Fruit fly (Drosophila melanogaster): ENCODE results near the gene CG46525.
A peak's percentile ranks its signal among the peaks of the same experiment; 100 is the strongest.

CG46525 gene

DNA sequence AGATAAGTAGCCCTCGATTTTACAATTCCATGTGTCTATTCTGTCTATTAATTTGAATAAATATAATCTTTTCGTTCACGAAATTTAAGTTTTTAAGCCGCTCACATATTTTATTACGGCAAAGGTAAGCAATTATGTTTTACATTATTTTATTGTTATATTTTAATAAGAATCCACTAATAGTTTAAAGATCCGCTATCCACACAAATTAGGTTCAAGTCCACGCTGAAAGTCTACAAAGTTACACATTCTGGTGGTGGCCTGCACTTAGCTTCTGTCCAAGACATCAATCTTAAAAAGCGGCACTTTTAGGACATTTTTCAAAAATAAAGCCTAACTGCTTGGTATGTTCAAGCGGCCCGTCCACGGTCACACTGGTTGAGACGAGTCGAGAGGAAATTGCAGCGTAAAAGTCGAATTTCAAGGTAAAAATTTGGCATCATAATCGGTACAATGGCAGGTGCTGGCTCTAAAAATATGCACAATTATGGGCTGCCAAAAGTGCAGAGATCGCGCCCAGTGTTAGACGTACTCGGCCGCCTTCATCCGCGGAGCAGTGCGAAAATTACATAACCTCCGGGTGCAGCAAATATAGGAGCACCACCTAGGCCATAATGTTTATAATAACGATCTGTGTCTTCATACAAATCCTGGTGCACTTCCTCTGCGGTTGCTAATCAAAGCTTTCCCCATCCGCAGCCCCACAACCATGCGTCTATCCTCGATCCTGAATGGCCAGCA lies at the start of gene CG46525, which contains the start of gene UQCR-Q (continued):
- TF ChIP-seq CG10462 (GFP tag; optimal IDR thresholded peaks at IDR 0.05) (no peak), CG2712 (tag; optimal IDR thresholded peaks at IDR 0.05) (peak; percentile 56), CG17829 (tag; optimal IDR thresholded peaks at IDR 0.05) (peak; percentile 47), nerfin-1 (tag; optimal IDR thresholded peaks at IDR 0.05) (no peak)

DNA sequence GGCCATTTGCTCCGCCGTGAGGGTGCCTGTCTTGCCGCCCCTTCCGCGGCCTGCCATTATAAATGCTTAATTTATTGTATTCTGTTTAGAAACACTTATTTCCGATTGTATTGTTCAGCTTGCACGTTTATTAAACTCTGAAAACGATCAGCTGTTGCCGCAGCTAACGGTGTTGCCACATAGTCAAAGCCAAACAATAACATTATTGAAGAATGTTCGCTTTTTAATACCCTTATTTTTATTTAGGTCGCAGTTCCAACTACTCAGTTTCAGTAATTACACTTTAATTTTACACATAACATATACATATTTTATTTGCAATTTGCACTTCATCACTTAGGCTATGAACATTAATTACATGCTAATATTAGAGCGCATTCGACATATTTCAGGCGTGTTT lies 48.0 kb upstream of the CG46525 start, which contains the start of gene Polr3G:
Polr3G (minus strand) TSS at position 118 of the 400 bp plus-strand sequence.
- TF ChIP-seq CG16815 (GFP tag; optimal IDR thresholded peaks at IDR 0.05) = no peak
- no peak for TF ChIP-seq CG34224 (GFP tag; IDR thresholded peaks at IDR 0.05; ENCODE audit: partially characterized antibody)
- peak; percentile 32 for TF ChIP-seq trem (tag; optimal IDR thresholded peaks at IDR 0.05)
- TF ChIP-seq CG15696 (tag; optimal IDR thresholded peaks at IDR 0.05) = no peak
- no peak for TF ChIP-seq CG5180 (GFP tag; optimal IDR thresholded peaks at IDR 0.05)
- no peak for TF ChIP-seq rib (GFP tag; IDR thresholded peaks at IDR 0.05)
- TF ChIP-seq CG14014 (GFP tag; IDR thresholded peaks at IDR 0.05) = 0 out of 2 replicates have a peak, but pooled peaks have one; percentile 22
- TF ChIP-seq maf-S (GFP tag; optimal IDR thresholded peaks at IDR 0.05) = no peak
- TF ChIP-seq z (GFP tag; IDR thresholded peaks at IDR 0.05) = no peak
- TF ChIP-seq CrebB (tag; optimal IDR thresholded peaks at IDR 0.05) = peak; percentile 7
- TF ChIP-seq knrl (GFP tag; IDR thresholded peaks at IDR 0.05; ENCODE audit: partially characterized antibody) = no peak
- peak; percentile 33 for TF ChIP-seq Nf-YC (tag; optimal IDR thresholded peaks at IDR 0.05)
- no peak for TF ChIP-seq ap (GFP tag; IDR thresholded peaks at IDR 0.05)
- no peak for TF ChIP-seq CG4282 (GFP tag; optimal IDR thresholded peaks at IDR 0.05)
- peak in 1 of 2 experiments; percentile 23 for TF ChIP-seq Pdp1 (GFP tag; optimal IDR thresholded peaks at IDR 0.05)
- no peak for TF ChIP-seq vnd (GFP tag; IDR thresholded peaks at IDR 0.05; ENCODE audit: partially characterized antibody)
- no peak for TF ChIP-seq CG1529 (GFP tag; optimal IDR thresholded peaks at IDR 0.05)
- no peak for TF ChIP-seq scrt (GFP tag; optimal IDR thresholded peaks at IDR 0.05)
- no peak for TF ChIP-seq CG13296 (GFP tag; optimal IDR thresholded peaks at IDR 0.05)
- no peak for TF ChIP-seq CG32767 (GFP tag; IDR thresholded peaks at IDR 0.05)
- TF ChIP-seq D19A (tag; optimal IDR thresholded peaks at IDR 0.05) = peak; percentile 99
- no peak for TF ChIP-seq CG17802 (tag; optimal IDR thresholded peaks at IDR 0.05)
- TF ChIP-seq CG31441 (GFP tag; IDR thresholded peaks at IDR 0.05) = no peak; the same call in 1 of the 2 replicates
- no peak for TF ChIP-seq amos (GFP tag; IDR thresholded peaks at IDR 0.05; ENCODE audit: partially characterized antibody)
- TF ChIP-seq pros (GFP tag; optimal IDR thresholded peaks at IDR 0.05) = no peak
- no peak for TF ChIP-seq lov (optimal IDR thresholded peaks at IDR 0.05)
- no peak for TF ChIP-seq lov (GFP tag; IDR thresholded peaks at IDR 0.05)
- no peak for TF ChIP-seq CG3281 (GFP tag; optimal IDR thresholded peaks at IDR 0.05)
- no peak for TF ChIP-seq zfh2 (GFP tag; optimal IDR thresholded peaks at IDR 0.05)
- TF ChIP-seq fd102C (GFP tag; optimal IDR thresholded peaks at IDR 0.05) = no peak
- no peak for TF ChIP-seq CG17568 (GFP tag; optimal IDR thresholded peaks at IDR 0.05)
- TF ChIP-seq ATbp (GFP tag; optimal IDR thresholded peaks at IDR 0.05) = no peak
- TF ChIP-seq ara (GFP tag; IDR thresholded peaks at IDR 0.05) = no peak
- no peak for TF ChIP-seq CG31224 (GFP tag; IDR thresholded peaks at IDR 0.05)
- no peak for TF ChIP-seq CG3995 (GFP tag; optimal IDR thresholded peaks at IDR 0.05)
- TF ChIP-seq org-1 (GFP tag; optimal IDR thresholded peaks at IDR 0.05) = no peak
- no peak for TF ChIP-seq CG2116 (GFP tag; optimal IDR thresholded peaks at IDR 0.05)
- TF ChIP-seq Sry-β (GFP tag; optimal IDR thresholded peaks at IDR 0.05) = no peak
- no peak for TF ChIP-seq kay (GFP tag; optimal IDR thresholded peaks at IDR 0.05)
- TF ChIP-seq Lhr (GFP tag; optimal IDR thresholded peaks at IDR 0.05) = no peak
- no peak for TF ChIP-seq CG3838 (GFP tag; optimal IDR thresholded peaks at IDR 0.05)
- TF ChIP-seq YL-1 (GFP tag; optimal IDR thresholded peaks at IDR 0.05) = peak; percentile 26
- no peak for TF ChIP-seq chinmo (GFP tag; IDR thresholded peaks at IDR 0.05; ENCODE audit: partially characterized antibody)
